Comparison of ENCODE assay signal across 1 fruit fly cellular context in genomic region chr3L:17621451-17621946, dm6.
TF ChIP-seq lines count a peak whose summit lies in the region.

Gene Vps60 (minus strand): TSS chr3L:17621625.
Gene anchor (plus strand): TSS chr3L:17621824.

TF ChIP-seq in whole organism, embryonic, 481 proteins besides CTCF, POLR2A, EP300 and RAD21 (continued from another document and continues in another):
- peak; percentile 56 for TF ChIP-seq BEAF-32 (GFP tag; optimal IDR thresholded peaks at IDR 0.05; lab: Kevin White, UChicago)
- TF ChIP-seq Dip3 (GFP tag; optimal IDR thresholded peaks at IDR 0.05; lab: Kevin White, UChicago): peak; percentile 66
- TF ChIP-seq Adf1 (GFP tag; IDR thresholded peaks at IDR 0.05; lab: Robert Waterston, UW): no peak
- TF ChIP-seq sug (tag; optimal IDR thresholded peaks at IDR 0.05; lab: Kevin White, UChicago): peak; percentile 54
- TF ChIP-seq crp (GFP tag; optimal IDR thresholded peaks at IDR 0.05; lab: Kevin White, UChicago): peak; percentile 81 to 97
- TF ChIP-seq fd64A (GFP tag; optimal IDR thresholded peaks at IDR 0.05; lab: Kevin White, UChicago): no peak
- peak; percentile 21 for TF ChIP-seq dmrt99B (tag; optimal IDR thresholded peaks at IDR 0.05; lab: Kevin White, UChicago)
- TF ChIP-seq CG30431 (GFP tag; optimal IDR thresholded peaks at IDR 0.05; lab: Kevin White, UChicago): no peak
- no peak for TF ChIP-seq ttk (GFP tag; IDR thresholded peaks at IDR 0.05; lab: Robert Waterston, UW)
- TF ChIP-seq D19B (GFP tag; optimal IDR thresholded peaks at IDR 0.05; lab: Kevin White, UChicago): no peak
- TF ChIP-seq ara (GFP tag; IDR thresholded peaks at IDR 0.05; lab: Robert Waterston, UW): no peak
- TF ChIP-seq tna (GFP tag; IDR thresholded peaks at IDR 0.05; lab: Robert Waterston, UW; ENCODE audit: partially characterized antibody): no peak
- no peak for TF ChIP-seq MTF-1 (GFP tag; optimal IDR thresholded peaks at IDR 0.05; lab: Kevin White, UChicago; ENCODE audit: borderline replicate concordance)
- no peak for TF ChIP-seq CG7987 (GFP tag; optimal IDR thresholded peaks at IDR 0.05; lab: Kevin White, UChicago)
- no peak for TF ChIP-seq Taf1 (GFP tag; IDR thresholded peaks at IDR 0.05; lab: Robert Waterston, UW)
- TF ChIP-seq cg (GFP tag; optimal IDR thresholded peaks at IDR 0.05; lab: Kevin White, UChicago): no peak
- no peak for TF ChIP-seq tll (GFP tag; optimal IDR thresholded peaks at IDR 0.05; lab: Kevin White, UChicago)
- no peak for TF ChIP-seq ase (GFP tag; IDR thresholded peaks at IDR 0.05; lab: Robert Waterston, UW)
- peak; percentile 65 for TF ChIP-seq Hr3 (GFP tag; optimal IDR thresholded peaks at IDR 0.05; lab: Kevin White, UChicago)
- no peak for TF ChIP-seq sima (GFP tag; optimal IDR thresholded peaks at IDR 0.05; lab: Kevin White, UChicago)
- 0 out of 3 replicates have a peak, but pooled peaks have one; percentile 23 for TF ChIP-seq knrl (GFP tag; IDR thresholded peaks at IDR 0.05; lab: Robert Waterston, UW; ENCODE audit: partially characterized antibody)
- TF ChIP-seq hbn (GFP tag; IDR thresholded peaks at IDR 0.05; lab: Robert Waterston, UW; ENCODE audit: partially characterized antibody): no peak
- no peak for TF ChIP-seq unc-4 (GFP tag; IDR thresholded peaks at IDR 0.05; lab: Robert Waterston, UW; ENCODE audit: partially characterized antibody)
- peak; percentile 48; the same call in 2 of the 3 replicates for TF ChIP-seq row (GFP tag; IDR thresholded peaks at IDR 0.05; lab: Robert Waterston, UW)
- TF ChIP-seq aop (GFP tag; IDR thresholded peaks at IDR 0.05; lab: Robert Waterston, UW): no peak
- TF ChIP-seq Vsx1 (GFP tag; optimal IDR thresholded peaks at IDR 0.05; lab: Kevin White, UChicago): peak; percentile 50
- TF ChIP-seq CG10462 (GFP tag; optimal IDR thresholded peaks at IDR 0.05; lab: Kevin White, UChicago): peak; percentile 4
- TF ChIP-seq her (GFP tag; optimal IDR thresholded peaks at IDR 0.05; lab: Kevin White, UChicago): peak; percentile 39
- no peak for TF ChIP-seq Dfd (GFP tag; optimal IDR thresholded peaks at IDR 0.05; lab: Kevin White, UChicago)
- no peak for TF ChIP-seq ATbp (GFP tag; optimal IDR thresholded peaks at IDR 0.05; lab: Kevin White, UChicago)
- peak; percentile 49 for TF ChIP-seq CG3163 (GFP tag; optimal IDR thresholded peaks at IDR 0.05; lab: Kevin White, UChicago)
- no peak for TF ChIP-seq Doc3 (GFP tag; IDR thresholded peaks at IDR 0.05; lab: Robert Waterston, UW; ENCODE audit: partially characterized antibody)
- TF ChIP-seq CG2116 (GFP tag; optimal IDR thresholded peaks at IDR 0.05; lab: Kevin White, UChicago): peak; percentile 79
- no peak for TF ChIP-seq CG11093 (GFP tag; IDR thresholded peaks at IDR 0.05; lab: Robert Waterston, UW)
- TF ChIP-seq Scr (GFP tag; IDR thresholded peaks at IDR 0.05; lab: Robert Waterston, UW; ENCODE audit: partially characterized antibody): peak; percentile 41
- TF ChIP-seq gcm2 (GFP tag; optimal IDR thresholded peaks at IDR 0.05; lab: Kevin White, UChicago): no peak
- no peak for TF ChIP-seq sr (GFP tag; IDR thresholded peaks at IDR 0.05; lab: Robert Waterston, UW)
- peak; percentile 98 for TF ChIP-seq CG17385 (GFP tag; optimal IDR thresholded peaks at IDR 0.05; lab: Kevin White, UChicago)
- TF ChIP-seq Mes4 (GFP tag; optimal IDR thresholded peaks at IDR 0.05; lab: Kevin White, UChicago): peak; percentile 63
- TF ChIP-seq z (GFP tag; IDR thresholded peaks at IDR 0.05; lab: Robert Waterston, UW): no peak
- no peak for TF ChIP-seq onecut (GFP tag; IDR thresholded peaks at IDR 0.05; lab: Robert Waterston, UW)
- peak; percentile 10 for TF ChIP-seq CG4328 (GFP tag; optimal IDR thresholded peaks at IDR 0.05; lab: Kevin White, UChicago)
- TF ChIP-seq mam (GFP tag; optimal IDR thresholded peaks at IDR 0.05; lab: Kevin White, UChicago): peak; percentile 75
- TF ChIP-seq CG18599 (GFP tag; optimal IDR thresholded peaks at IDR 0.05; lab: Kevin White, UChicago): peak; percentile 57
- peak; percentile 16 for TF ChIP-seq CG3065 (GFP tag; optimal IDR thresholded peaks at IDR 0.05; lab: Kevin White, UChicago)
- peak; percentile 78 for TF ChIP-seq lilli (GFP tag; optimal IDR thresholded peaks at IDR 0.05; lab: Kevin White, UChicago)
- TF ChIP-seq CG15696 (tag; optimal IDR thresholded peaks at IDR 0.05; lab: Kevin White, UChicago): no peak
- no peak for TF ChIP-seq ash1 (GFP tag; optimal IDR thresholded peaks at IDR 0.05; lab: Kevin White, UChicago)
- TF ChIP-seq dm (GFP tag; optimal IDR thresholded peaks at IDR 0.05; lab: Kevin White, UChicago): peak; percentile 26
- TF ChIP-seq Jarid2 (GFP tag; optimal IDR thresholded peaks at IDR 0.05; lab: Kevin White, UChicago): peak; percentile 56
- no peak for TF ChIP-seq CG11085 (GFP tag; IDR thresholded peaks at IDR 0.05; lab: Robert Waterston, UW)
- TF ChIP-seq btn (GFP tag; optimal IDR thresholded peaks at IDR 0.05; lab: Kevin White, UChicago): peak; percentile 64
- TF ChIP-seq CG11398 (GFP tag; optimal IDR thresholded peaks at IDR 0.05; lab: Kevin White, UChicago): peak; percentile 44
- TF ChIP-seq tin (GFP tag; optimal IDR thresholded peaks at IDR 0.05; lab: Kevin White, UChicago): peak; percentile 67
- TF ChIP-seq Neu2 (GFP tag; optimal IDR thresholded peaks at IDR 0.05; lab: Kevin White, UChicago; ENCODE audit: borderline replicate concordance): peak; percentile 15
- peak; percentile 88 for TF ChIP-seq CG15514 (GFP tag; optimal IDR thresholded peaks at IDR 0.05; lab: Kevin White, UChicago)
- TF ChIP-seq Drgx (GFP tag; IDR thresholded peaks at IDR 0.05; lab: Robert Waterston, UW): no peak
- TF ChIP-seq NK7.1 (GFP tag; optimal IDR thresholded peaks at IDR 0.05; lab: Kevin White, UChicago): peak; percentile 65
- TF ChIP-seq CG17359 (tag; optimal IDR thresholded peaks at IDR 0.05; lab: Kevin White, UChicago): peak; percentile 19
- no peak for TF ChIP-seq da (GFP tag; optimal IDR thresholded peaks at IDR 0.05; lab: Kevin White, UChicago)
- TF ChIP-seq NC2β (GFP tag; optimal IDR thresholded peaks at IDR 0.05; lab: Kevin White, UChicago): peak; percentile 86
- TF ChIP-seq CG6854 (GFP tag; optimal IDR thresholded peaks at IDR 0.05; lab: Kevin White, UChicago): no peak
- peak; percentile 34; the same call in 1 of the 3 replicates for TF ChIP-seq dysf (GFP tag; IDR thresholded peaks at IDR 0.05; lab: Robert Waterston, UW)
- no peak for TF ChIP-seq sna (GFP tag; IDR thresholded peaks at IDR 0.05; lab: Robert Waterston, UW; ENCODE audit: partially characterized antibody)
- no peak for TF ChIP-seq CG3838 (GFP tag; optimal IDR thresholded peaks at IDR 0.05; lab: Kevin White, UChicago)
- TF ChIP-seq HmgD (GFP tag; optimal IDR thresholded peaks at IDR 0.05; lab: Kevin White, UChicago): peak; percentile 69
- 0 out of 3 replicates have a peak, but pooled peaks have one; percentile 61 for TF ChIP-seq Dbx (GFP tag; IDR thresholded peaks at IDR 0.05; lab: Robert Waterston, UW)
- peak; percentile 87 for TF ChIP-seq CG14710 (tag; optimal IDR thresholded peaks at IDR 0.05; lab: Kevin White, UChicago)
- peak; percentile 43 for TF ChIP-seq CG10209 (GFP tag; optimal IDR thresholded peaks at IDR 0.05; lab: Kevin White, UChicago)
- peak; percentile 12 for TF ChIP-seq BtbVII (GFP tag; optimal IDR thresholded peaks at IDR 0.05; lab: Kevin White, UChicago)
- TF ChIP-seq Trl (optimal IDR thresholded peaks at IDR 0.05; lab: Kevin White, UChicago): no peak
- TF ChIP-seq Trl (GFP tag; optimal IDR thresholded peaks at IDR 0.05; lab: Kevin White, UChicago): peak; percentile 64
- peak in 1 of 3 experiments; percentile 46 for TF ChIP-seq Stat92E (GFP tag; optimal IDR thresholded peaks at IDR 0.05; lab: Kevin White, UChicago)
- TF ChIP-seq CG13287 (GFP tag; IDR thresholded peaks at IDR 0.05; lab: Robert Waterston, UW; ENCODE audit: partially characterized antibody): peak; percentile 50; the same call in 1 of the 2 replicates
- peak; percentile 33 for TF ChIP-seq crc (GFP tag; optimal IDR thresholded peaks at IDR 0.05; lab: Kevin White, UChicago)
- no peak for TF ChIP-seq CG11247 (GFP tag; IDR thresholded peaks at IDR 0.05; lab: Robert Waterston, UW)
- no peak for TF ChIP-seq abd-A (tag; optimal IDR thresholded peaks at IDR 0.05; lab: Kevin White, UChicago)
- no peak for TF ChIP-seq CG14965 (GFP tag; optimal IDR thresholded peaks at IDR 0.05; lab: Kevin White, UChicago; ENCODE audit: borderline replicate concordance)
- TF ChIP-seq dimm (GFP tag; IDR thresholded peaks at IDR 0.05; lab: Robert Waterston, UW): no peak
- no peak for TF ChIP-seq CG8478 (optimal IDR thresholded peaks at IDR 0.05; lab: Kevin White, UChicago)
- peak; percentile 54; the same call in 1 of the 2 replicates for TF ChIP-seq slbo (GFP tag; IDR thresholded peaks at IDR 0.05; lab: Robert Waterston, UW)
- no peak for TF ChIP-seq CG7372 (GFP tag; IDR thresholded peaks at IDR 0.05; lab: Robert Waterston, UW)
- TF ChIP-seq C15 (GFP tag; IDR thresholded peaks at IDR 0.05; lab: Robert Waterston, UW): no peak
- TF ChIP-seq Max (GFP tag; optimal IDR thresholded peaks at IDR 0.05; lab: Kevin White, UChicago): peak; percentile 67
- TF ChIP-seq hth (optimal IDR thresholded peaks at IDR 0.05; lab: Kevin White, UChicago): no peak
- TF ChIP-seq CG12659 (GFP tag; optimal IDR thresholded peaks at IDR 0.05; lab: Kevin White, UChicago): peak; percentile 87
- peak; percentile 50 for TF ChIP-seq CG2712 (tag; optimal IDR thresholded peaks at IDR 0.05; lab: Kevin White, UChicago)
- TF ChIP-seq toy (GFP tag; IDR thresholded peaks at IDR 0.05; lab: Robert Waterston, UW): no peak
- peak; percentile 26 for TF ChIP-seq emc (GFP tag; optimal IDR thresholded peaks at IDR 0.05; lab: Kevin White, UChicago)
- no peak for TF ChIP-seq CG4730 (GFP tag; IDR thresholded peaks at IDR 0.05; lab: Robert Waterston, UW)
- TF ChIP-seq CG31388 (GFP tag; optimal IDR thresholded peaks at IDR 0.05; lab: Kevin White, UChicago): no peak
- TF ChIP-seq CG34376 (GFP tag; optimal IDR thresholded peaks at IDR 0.05; lab: Kevin White, UChicago): no peak
- TF ChIP-seq Ptx1 (GFP tag; IDR thresholded peaks at IDR 0.05; lab: Robert Waterston, UW): peak; percentile 47; the same call in 1 of the 2 replicates
- peak; percentile 65 for TF ChIP-seq maf-S (GFP tag; optimal IDR thresholded peaks at IDR 0.05; lab: Kevin White, UChicago)
- peak; percentile 2 for TF ChIP-seq cato (GFP tag; optimal IDR thresholded peaks at IDR 0.05; lab: Kevin White, UChicago; ENCODE audit: borderline replicate concordance)
- TF ChIP-seq CG10366 (GFP tag; IDR thresholded peaks at IDR 0.05; lab: Robert Waterston, UW): no peak
- TF ChIP-seq CG6813 (GFP tag; optimal IDR thresholded peaks at IDR 0.05; lab: Kevin White, UChicago): no peak
- peak; percentile 72 for TF ChIP-seq CG12391 (tag; optimal IDR thresholded peaks at IDR 0.05; lab: Kevin White, UChicago)
- TF ChIP-seq Nf-YB (GFP tag; optimal IDR thresholded peaks at IDR 0.05; lab: Kevin White, UChicago): peak; percentile 38
- no peak for TF ChIP-seq Tbp (GFP tag; optimal IDR thresholded peaks at IDR 0.05; lab: Kevin White, UChicago)
- TF ChIP-seq CG33213 (GFP tag; optimal IDR thresholded peaks at IDR 0.05; lab: Kevin White, UChicago): peak; percentile 72
- TF ChIP-seq Eip74EF (GFP tag; optimal IDR thresholded peaks at IDR 0.05; lab: Kevin White, UChicago): peak in 1 of 2 experiments; percentile 74
- TF ChIP-seq CG6272 (GFP tag; IDR thresholded peaks at IDR 0.05; lab: Robert Waterston, UW): no peak
- no peak for TF ChIP-seq CG2129 (GFP tag; IDR thresholded peaks at IDR 0.05; lab: Robert Waterston, UW; ENCODE audit: partially characterized antibody)
- no peak for TF ChIP-seq Poxn (GFP tag; IDR thresholded peaks at IDR 0.05; lab: Robert Waterston, UW)
- TF ChIP-seq usp (GFP tag; optimal IDR thresholded peaks at IDR 0.05; lab: Kevin White, UChicago): no peak
- no peak for TF ChIP-seq bowl (GFP tag; IDR thresholded peaks at IDR 0.05; lab: Robert Waterston, UW)
- TF ChIP-seq Sox100B (GFP tag; optimal IDR thresholded peaks at IDR 0.05; lab: Kevin White, UChicago): no peak
- peak; percentile 82 for TF ChIP-seq gro (GFP tag; optimal IDR thresholded peaks at IDR 0.05; lab: Kevin White, UChicago)
- TF ChIP-seq CG8924 (tag; optimal IDR thresholded peaks at IDR 0.05; lab: Kevin White, UChicago): peak; percentile 68
- TF ChIP-seq gfzf (GFP tag; optimal IDR thresholded peaks at IDR 0.05; lab: Kevin White, UChicago): peak; percentile 97
- peak; percentile 59 for TF ChIP-seq Sry-δ (GFP tag; optimal IDR thresholded peaks at IDR 0.05; lab: Kevin White, UChicago)
- TF ChIP-seq so (GFP tag; IDR thresholded peaks at IDR 0.05; lab: Robert Waterston, UW): no peak
- TF ChIP-seq Lim3 (GFP tag; IDR thresholded peaks at IDR 0.05; lab: Robert Waterston, UW): no peak
- TF ChIP-seq Oaz (GFP tag; IDR thresholded peaks at IDR 0.05; lab: Robert Waterston, UW): no peak
- TF ChIP-seq kni (GFP tag; optimal IDR thresholded peaks at IDR 0.05; lab: Kevin White, UChicago): no peak
- peak; percentile 83 for TF ChIP-seq lbe (GFP tag; optimal IDR thresholded peaks at IDR 0.05; lab: Kevin White, UChicago)
- TF ChIP-seq CG11504 (tag; optimal IDR thresholded peaks at IDR 0.05; lab: Kevin White, UChicago): peak; percentile 68
- no peak for TF ChIP-seq schlank (tag; optimal IDR thresholded peaks at IDR 0.05; lab: Kevin White, UChicago)
- no peak for TF ChIP-seq inv (GFP tag; IDR thresholded peaks at IDR 0.05; lab: Robert Waterston, UW; ENCODE audit: partially characterized antibody)
- no peak for TF ChIP-seq CG12236 (GFP tag; optimal IDR thresholded peaks at IDR 0.05; lab: Kevin White, UChicago)
- TF ChIP-seq Camta (GFP tag; optimal IDR thresholded peaks at IDR 0.05; lab: Kevin White, UChicago): peak; percentile 66
- TF ChIP-seq sisA (GFP tag; IDR thresholded peaks at IDR 0.05; lab: Robert Waterston, UW): no peak
- TF ChIP-seq insv (GFP tag; optimal IDR thresholded peaks at IDR 0.05; lab: Kevin White, UChicago): peak in 1 of 2 experiments; percentile 34
- TF ChIP-seq p53 (GFP tag; optimal IDR thresholded peaks at IDR 0.05; lab: Kevin White, UChicago): peak; percentile 55
- TF ChIP-seq Fer2 (tag; optimal IDR thresholded peaks at IDR 0.05; lab: Kevin White, UChicago): no peak
- no peak for TF ChIP-seq Hr78 (GFP tag; optimal IDR thresholded peaks at IDR 0.05; lab: Kevin White, UChicago)
- TF ChIP-seq nerfin-2 (GFP tag; IDR thresholded peaks at IDR 0.05; lab: Robert Waterston, UW; ENCODE audit: partially characterized antibody): no peak
- no peak for TF ChIP-seq Ravus (GFP tag; IDR thresholded peaks at IDR 0.05; lab: Robert Waterston, UW)
- no peak for TF ChIP-seq CG12071 (GFP tag; optimal IDR thresholded peaks at IDR 0.05; lab: Kevin White, UChicago)
- TF ChIP-seq tap (tag; optimal IDR thresholded peaks at IDR 0.05; lab: Kevin White, UChicago): no peak
- TF ChIP-seq D19A (tag; optimal IDR thresholded peaks at IDR 0.05; lab: Kevin White, UChicago): peak; percentile 20
